Fruit fly (Drosophila melanogaster): ENCODE data around the gene Kal1.

- no peak for TF ChIP-seq ovo (GFP tag; optimal IDR thresholded peaks at IDR 0.05)
- no peak for TF ChIP-seq CG12768 (GFP tag; optimal IDR thresholded peaks at IDR 0.05)
These were observed 40.5 kb upstream of the Kal1 start for dm6 chr3R:24100717-24101116.

Data from whole organism, adult.